Worm (Caenorhabditis elegans) whole organism, L4 larva: ENCODE results near the gene mpst-3.

Experiments
- D1046.2 ChIP-seq: fragments of 200-800 bp; sonication (Bioruptor generic); IDR thresholded peaks from 2 replicates; pipeline ENCODE4 v1.3.6; 2022; ENCODE audit warnings: missing genetic modification characterization, missing compliant biosample characterization
- F26F4.8 ChIP-seq: fragments of 200-800 bp; sonication (Bioruptor generic); conservative IDR thresholded peaks from 2 replicates; pipeline ENCODE4 v1.3.6; 2022; ENCODE audit warnings: missing genetic modification characterization, missing compliant biosample characterization
- F37D6.2 ChIP-seq: sonication (generic microtip); optimal IDR thresholded peaks from 2 replicates; lab custom pipeline; 2016; ENCODE audit warnings: mild to moderate bottlenecking, missing genetic modification characterization, missing compliant biosample characterization
- T20F7.1 ChIP-seq: fragments of 200-800 bp; sonication (Bioruptor generic); optimal IDR thresholded peaks from 2 replicates; lab custom pipeline; 2018; ENCODE audit warnings: mild to moderate bottlenecking, missing genetic modification characterization, missing compliant biosample characterization
- T26A8.4 ChIP-seq: fragments of 200-800 bp; sonication (Bioruptor generic); IDR thresholded peaks from 2 replicates; pipeline ENCODE4 v1.3.6; 2022; ENCODE audit warnings: missing genetic modification characterization, missing compliant biosample characterization
- Y105C5A.15 ChIP-seq: fragments of 200-800 bp; sonication (Bioruptor generic); IDR thresholded peaks from 2 replicates; pipeline ENCODE4 v1.3.6; 2022; ENCODE audit warnings: missing genetic modification characterization, missing compliant biosample characterization
- Y5F2A.4 ChIP-seq: fragments of 200-800 bp; sonication (Bioruptor generic); optimal IDR thresholded peaks from 2 replicates; lab custom pipeline; 2018; ENCODE audit warnings: mild to moderate bottlenecking, missing genetic modification characterization, missing compliant biosample characterization
- Y75B8A.6 ChIP-seq: fragments of 200-800 bp; sonication (Bioruptor generic); IDR thresholded peaks from 2 replicates; pipeline ENCODE4 v1.3.6; 2022; ENCODE audit warnings: missing genetic modification reagents, missing genetic modification characterization, missing compliant biosample characterization
- ZK546.5 ChIP-seq, 2 experiments: sonication (generic microtip); optimal IDR thresholded peaks; 2 replicates each; lab custom pipeline; 2017; ENCODE audit warnings: missing biosample characterization in 2 of 2, missing genetic modification characterization in 2 of 2
- arid-1 ChIP-seq: fragments of 200-800 bp; sonication (Bioruptor generic); conservative IDR thresholded peaks from 2 replicates; pipeline ENCODE4 v1.3.6; 2022; ENCODE audit warnings: missing genetic modification reagents, missing genetic modification characterization, missing compliant biosample characterization
- attf-4 ChIP-seq: sonication (generic microtip); optimal IDR thresholded peaks from 3 replicates; lab custom pipeline; 2017; ENCODE audit warnings: missing biosample characterization, missing genetic modification characterization
- ceh-20 ChIP-seq: fragments of 200-800 bp; sonication (Bioruptor generic); IDR thresholded peaks from 2 replicates; pipeline ENCODE4 v1.3.6; 2022; ENCODE audit warnings: missing genetic modification reagents, missing genetic modification characterization, missing compliant biosample characterization
- ceh-28 ChIP-seq: fragments of 150-350 bp; optimal IDR thresholded peaks from 2 replicates; lab custom pipeline; 2014; ENCODE audit warnings: missing biosample characterization, missing genetic modification reagents, missing genetic modification characterization
- ceh-32 ChIP-seq: sonication (generic microtip); optimal IDR thresholded peaks from 2 replicates; lab custom pipeline; 2016; ENCODE audit warnings: mild to moderate bottlenecking, missing genetic modification characterization, missing compliant biosample characterization; ENCODE audit not compliant: poor library complexity
- ceh-44 ChIP-seq: fragments of 200-800 bp; sonication (Bioruptor generic); IDR thresholded peaks from 2 replicates; pipeline ENCODE4 v1.3.6; 2022; ENCODE audit warnings: missing genetic modification reagents, missing genetic modification characterization, missing compliant biosample characterization
- ceh-62 ChIP-seq: sonication (generic microtip); optimal IDR thresholded peaks from 2 replicates; lab custom pipeline; 2017; ENCODE audit warnings: missing biosample characterization, missing genetic modification characterization
- ces-1 ChIP-seq: fragments of 150-350 bp; sonication (generic microtip); optimal IDR thresholded peaks from 4 replicates; lab custom pipeline; 2014; ENCODE audit warnings: missing biosample characterization, missing genetic modification reagents, missing genetic modification characterization
- cey-2 ChIP-seq: sonication (generic microtip); optimal IDR thresholded peaks from 3 replicates; lab custom pipeline; 2017; ENCODE audit warnings: missing genetic modification characterization, mild to moderate bottlenecking, missing compliant biosample characterization, antibody characterized with exemption, borderline replicate concordance; ENCODE audit not compliant: insufficient read depth
- ctbp-1 ChIP-seq: fragments of 200-800 bp; sonication (Bioruptor generic); IDR thresholded peaks from 2 replicates; pipeline ENCODE4 v1.3.6; 2022; ENCODE audit warnings: missing genetic modification reagents, missing genetic modification characterization, missing compliant biosample characterization
- daf-12 ChIP-seq: fragments of 150-350 bp; optimal IDR thresholded peaks from 2 replicates; lab custom pipeline; 2014; ENCODE audit warnings: missing biosample characterization, missing genetic modification reagents, missing genetic modification characterization
- dmd-8 ChIP-seq: fragments of 200-800 bp; sonication (Bioruptor generic); IDR thresholded peaks from 2 replicates; pipeline ENCODE4 v1.3.6; 2022; ENCODE audit warnings: missing genetic modification characterization, missing compliant biosample characterization
- dmd-9 ChIP-seq: fragments of 200-800 bp; sonication (Bioruptor generic); IDR thresholded peaks from 2 replicates; pipeline ENCODE4 v1.3.6; 2022; ENCODE audit warnings: missing genetic modification reagents, missing genetic modification characterization, missing compliant biosample characterization
- dpl-1 ChIP-seq: fragments of 150-350 bp; optimal IDR thresholded peaks from 2 replicates; lab custom pipeline; 2014; ENCODE audit warnings: missing biosample characterization, missing genetic modification reagents, missing genetic modification characterization
- duxl-1 ChIP-seq: sonication (generic microtip); optimal IDR thresholded peaks from 2 replicates; lab custom pipeline; 2016; ENCODE audit warnings: mild to moderate bottlenecking, missing genetic modification characterization, moderate library complexity, missing compliant biosample characterization; ENCODE audit not compliant: poor library complexity
- egl-27 ChIP-seq: sonication (generic microtip); optimal IDR thresholded peaks from 3 replicates; lab custom pipeline; 2017; ENCODE audit warnings: missing biosample characterization, missing genetic modification reagents, missing genetic modification characterization
- gei-8 ChIP-seq: fragments of 200-800 bp; sonication (Bioruptor generic); optimal IDR thresholded peaks from 2 replicates; lab custom pipeline; 2018; ENCODE audit warnings: mild to moderate bottlenecking, missing genetic modification characterization, missing compliant biosample characterization
- lin-13 ChIP-seq: fragments of 150-350 bp; optimal IDR thresholded peaks from 2 replicates; lab custom pipeline; 2014; ENCODE audit warnings: missing biosample characterization, missing genetic modification reagents, missing genetic modification characterization
- lin-15B ChIP-seq: fragments of 150-350 bp; sonication (generic microtip); optimal IDR thresholded peaks from 3 replicates; lab custom pipeline; 2014; ENCODE audit warnings: missing biosample characterization, missing genetic modification characterization
- lin-29 ChIP-seq: fragments of 200-800 bp; sonication (Bioruptor generic); IDR thresholded peaks from 2 replicates; pipeline ENCODE4 v1.3.6; 2022; ENCODE audit warnings: missing genetic modification reagents, missing genetic modification characterization, missing compliant biosample characterization
- lin-38 ChIP-seq: fragments of 200-800 bp; sonication (Bioruptor generic); IDR thresholded peaks from 2 replicates; pipeline ENCODE4 v1.3.6; 2022; ENCODE audit warnings: missing genetic modification reagents, missing genetic modification characterization, missing compliant biosample characterization
- lin-39 ChIP-seq: fragments of 150-350 bp; optimal IDR thresholded peaks from 2 replicates; lab custom pipeline; 2014; ENCODE audit warnings: missing biosample characterization, missing genetic modification reagents, missing genetic modification characterization
- lir-3 ChIP-seq: sonication (generic microtip); optimal IDR thresholded peaks from 2 replicates; lab custom pipeline; 2016; ENCODE audit warnings: mild to moderate bottlenecking, missing genetic modification characterization, missing compliant biosample characterization
- madf-9 ChIP-seq: fragments of 200-800 bp; sonication (Bioruptor generic); conservative IDR thresholded peaks from 2 replicates; pipeline ENCODE4 v1.3.6; 2022; ENCODE audit warnings: missing genetic modification reagents, missing genetic modification characterization, missing compliant biosample characterization
- mdt-29 ChIP-seq: fragments of 200-800 bp; sonication (Bioruptor generic); IDR thresholded peaks from 2 replicates; pipeline ENCODE4 v1.3.6; 2022; ENCODE audit warnings: missing genetic modification reagents, missing genetic modification characterization, missing compliant biosample characterization
- mes-2 ChIP-seq: sonication (generic microtip); optimal IDR thresholded peaks from 2 replicates; lab custom pipeline; 2016; ENCODE audit warnings: missing genotype, mild to moderate bottlenecking, missing genetic modification characterization, missing compliant biosample characterization; ENCODE audit not compliant: poor library complexity, severe bottlenecking
- mxl-2 ChIP-seq: fragments of 200-800 bp; sonication (Bioruptor generic); conservative IDR thresholded peaks from 2 replicates; pipeline ENCODE4 v1.3.6; 2022; ENCODE audit warnings: missing genetic modification reagents, missing genetic modification characterization, missing compliant biosample characterization
- mxl-3 ChIP-seq: fragments of 200-800 bp; sonication (Bioruptor generic); optimal IDR thresholded peaks from 2 replicates; lab custom pipeline; 2018; ENCODE audit warnings: mild to moderate bottlenecking, missing genetic modification characterization, missing compliant biosample characterization
- nhr-10 ChIP-seq: fragments of 150-350 bp; optimal IDR thresholded peaks from 2 replicates; lab custom pipeline; 2014; ENCODE audit warnings: missing biosample characterization, missing genetic modification characterization
- nhr-25 ChIP-seq: sonication (generic microtip); optimal IDR thresholded peaks from 2 replicates; lab custom pipeline; 2017; ENCODE audit warnings: missing genetic modification characterization, mild to moderate bottlenecking, missing compliant biosample characterization, antibody characterized with exemption, moderate library complexity, borderline replicate concordance; ENCODE audit not compliant: insufficient read depth
- nhr-6 ChIP-seq: fragments of 150-350 bp; optimal IDR thresholded peaks from 2 replicates; lab custom pipeline; 2014; ENCODE audit warnings: missing biosample characterization, missing genetic modification characterization
- nhr-76 ChIP-seq: fragments of 150-350 bp; optimal IDR thresholded peaks from 2 replicates; lab custom pipeline; 2014; ENCODE audit warnings: missing biosample characterization, missing genetic modification characterization
- php-3 ChIP-seq: fragments of 200-800 bp; sonication (Bioruptor generic); IDR thresholded peaks from 2 replicates; pipeline ENCODE4 v1.3.6; 2022; ENCODE audit warnings: missing genetic modification reagents, missing genetic modification characterization, missing compliant biosample characterization
- pqm-1 ChIP-seq: sonication (generic microtip); optimal IDR thresholded peaks from 2 replicates; lab custom pipeline; 2017; ENCODE audit warnings: missing biosample characterization, missing genetic modification characterization
- set-16 ChIP-seq: fragments of 200-800 bp; sonication (Bioruptor generic); IDR thresholded peaks from 2 replicates; pipeline ENCODE4 v1.3.6; 2022; ENCODE audit warnings: missing genetic modification reagents, missing genetic modification characterization, missing compliant biosample characterization
- snpc-4 ChIP-seq: fragments of 150-350 bp; optimal IDR thresholded peaks from 2 replicates; lab custom pipeline; 2014; ENCODE audit warnings: missing biosample characterization, missing genetic modification characterization
- spr-1 ChIP-seq: sonication (generic microtip); optimal IDR thresholded peaks from 2 replicates; lab custom pipeline; 2016; ENCODE audit warnings: mild to moderate bottlenecking, missing genetic modification characterization, missing compliant biosample characterization
- spr-3 ChIP-seq: fragments of 200-800 bp; sonication (Bioruptor generic); optimal IDR thresholded peaks from 2 replicates; lab custom pipeline; 2018; ENCODE audit warnings: mild to moderate bottlenecking, missing genetic modification characterization, missing compliant biosample characterization
- tag-97 ChIP-seq: fragments of 200-800 bp; sonication (Bioruptor generic); IDR thresholded peaks from 2 replicates; pipeline ENCODE4 v1.3.6; 2022; ENCODE audit warnings: missing genetic modification characterization, missing compliant biosample characterization
- tra-1 ChIP-seq: fragments of 200-800 bp; sonication (Bioruptor generic); IDR thresholded peaks from 2 replicates; pipeline ENCODE4 v1.3.6; 2022; ENCODE audit warnings: missing genetic modification reagents, missing genetic modification characterization, missing compliant biosample characterization
- zip-11 ChIP-seq: fragments of 200-800 bp; sonication (Bioruptor generic); IDR thresholded peaks from 2 replicates; pipeline ENCODE4 v1.3.6; 2022; ENCODE audit warnings: missing genetic modification characterization, missing compliant biosample characterization
- zip-2 ChIP-seq: fragments of 150-350 bp; optimal IDR thresholded peaks from 2 replicates; lab custom pipeline; 2014; ENCODE audit warnings: missing biosample characterization, missing genetic modification characterization

The mpst-3 gene

ce11 chrV:14855626-14856025 lies 39.8 kb upstream of the mpst-3 start (continued):
- TF ChIP-seq dmd-9 (no peak), mxl-3 (GFP tag; lab: Kevin White, UChicago) (peak; percentile 14), cey-2 (tag; lab: Kevin White, UChicago) (no peak), pqm-1 (no peak), ceh-44 (GFP tag; lab: Robert Waterston, UW) (no peak), Y5F2A.4 (no peak), F37D6.2 (no peak), Y75B8A.6 (GFP tag; lab: Robert Waterston, UW) (no peak), mxl-2 (GFP tag; lab: Robert Waterston, UW) (0 out of 2 replicates have a peak, but pooled peaks have one; percentile 32), dpl-1 (GFP tag; lab: Kevin White, UChicago) (no peak), nhr-10 (tag; lab: Kevin White, UChicago) (no peak), lir-3 (no peak), nhr-25 (tag; lab: Kevin White, UChicago) (no peak), snpc-4 (tag; lab: Kevin White, UChicago) (peak; percentile 28), ceh-62 (tag; lab: Kevin White, UChicago) (no peak), lin-15B (tag; lab: Kevin White, UChicago) (no peak), egl-27 (tag; lab: Kevin White, UChicago) (no peak), arid-1 (GFP tag; lab: Robert Waterston, UW) (peak; percentile 62; the same call in 1 of the 2 replicates), spr-1 (tag; lab: Kevin White, UChicago) (no peak), daf-12 (tag; lab: Kevin White, UChicago) (no peak), attf-4 (tag; lab: Kevin White, UChicago) (no peak), lin-29 (GFP tag; lab: Robert Waterston, UW) (peak; percentile 48; the same call in 1 of the 2 replicates), tra-1 (0 out of 2 replicates have a peak, but pooled peaks have one; percentile 22), madf-9 (GFP tag; lab: Robert Waterston, UW) (0 out of 2 replicates have a peak, but pooled peaks have one; percentile 29), tag-97 (GFP tag; lab: Robert Waterston, UW) (no peak), lin-39 (no peak), zip-2 (tag; lab: Kevin White, UChicago) (no peak), dmd-8 (GFP tag; lab: Robert Waterston, UW) (peak; percentile 78; the same call in 1 of the 2 replicates), ctbp-1 (GFP tag; lab: Robert Waterston, UW) (peak; percentile 59; the same call in 1 of the 2 replicates), T20F7.1 (no peak), lin-13 (GFP tag; lab: Kevin White, UChicago) (no peak), gei-8 (peak; percentile 3), duxl-1 (tag; lab: Kevin White, UChicago) (peak; percentile 48), ceh-20 (0 out of 2 replicates have a peak, but pooled peaks have one; percentile 58), ces-1 (no peak), spr-3 (peak; percentile 35), ceh-28 (no peak), F26F4.8 (GFP tag; lab: Robert Waterston, UW) (no peak; the same call in 1 of the 2 replicates), ceh-32 (tag; lab: Kevin White, UChicago) (no peak), T26A8.4 (GFP tag; lab: Robert Waterston, UW) (no peak), Y105C5A.15 (GFP tag; lab: Robert Waterston, UW) (no peak), D1046.2 (GFP tag; lab: Robert Waterston, UW) (peak; percentile 70; the same call in 1 of the 2 replicates), lin-38 (GFP tag; lab: Robert Waterston, UW) (no peak), nhr-76 (tag; lab: Kevin White, UChicago) (no peak), nhr-6 (no peak), set-16 (no peak; the same call in 1 of the 2 replicates), mes-2 (tag; lab: Kevin White, UChicago) (no peak), zip-11 (GFP tag; lab: Robert Waterston, UW) (no peak), mdt-29 (no peak), php-3 (GFP tag; lab: Robert Waterston, UW) (no peak), ZK546.5 (tag; optimal IDR thresholded peaks at IDR 0.05; lab: Kevin White, UChicago) (no peak)
